Fruit fly (Drosophila melanogaster) whole organism, embryonic: ENCODE data around the gene CG6425.

Experiments used
- CG10462 ChIP-seq: fragments of 200-800 bp; sonication (Bioruptor generic); optimal IDR thresholded peaks from 2 replicates; lab custom pipeline; 2016; ENCODE audit warnings: missing biosample characterization, missing genetic modification characterization
- CG12236 ChIP-seq: fragments of 200-800 bp; sonication (Bioruptor generic); optimal IDR thresholded peaks from 2 replicates; lab custom pipeline; 2016; ENCODE audit warnings: missing biosample characterization, missing genetic modification characterization
- CG13123 ChIP-seq: fragments of 200-800 bp; sonication (Bioruptor generic); optimal IDR thresholded peaks from 2 replicates; lab custom pipeline; 2016; ENCODE audit warnings: missing biosample characterization, missing genetic modification characterization
- CG16815 ChIP-seq: fragments of 200-800 bp; sonication (Bioruptor generic); optimal IDR thresholded peaks from 3 replicates; lab custom pipeline; 2017; ENCODE audit warnings: missing biosample characterization, mild to moderate bottlenecking, missing genetic modification characterization
- CG17568 ChIP-seq: fragments of 200-800 bp; sonication (Bioruptor generic); optimal IDR thresholded peaks from 2 replicates; lab custom pipeline; 2018; ENCODE audit warnings: missing biosample characterization, mild to moderate bottlenecking, missing genetic modification characterization, moderate library complexity
- CG3726 ChIP-seq: fragments of 200-800 bp; sonication (Bioruptor generic); IDR thresholded peaks from 3 replicates; pipeline ENCODE4, ENCODE4 v1.3.6; 2022; ENCODE audit warnings: missing biosample characterization, missing genetic modification characterization
- CG4404 ChIP-seq: fragments of 200-800 bp; sonication (Bioruptor generic); IDR thresholded peaks from 2 replicates; pipeline ENCODE4 v1.3.6; 2022; ENCODE audit warnings: missing biosample characterization, missing genetic modification characterization
- Fer3 ChIP-seq: fragments of 200-800 bp; sonication (Bioruptor generic); optimal IDR thresholded peaks from 2 replicates; lab custom pipeline; 2018; ENCODE audit warnings: missing biosample characterization, mild to moderate bottlenecking, missing genetic modification characterization, moderate library complexity
- HLH54F ChIP-seq: fragments of 200-800 bp; sonication (Bioruptor generic); optimal IDR thresholded peaks from 3 replicates; lab custom pipeline; 2016; ENCODE audit warnings: missing biosample characterization, missing genetic modification characterization
- Lpt ChIP-seq: fragments of >200 bp; optimal IDR thresholded peaks from 2 replicates; lab custom pipeline; 2018; ENCODE audit warnings: missing biosample characterization, missing genetic modification characterization
- ttk ChIP-seq: fragments of 200-800 bp; sonication (Bioruptor generic); IDR thresholded peaks from 2 replicates; pipeline ENCODE4 v2.1.2; 2022; ENCODE audit warnings: missing biosample characterization, missing genetic modification characterization

- no peak for TF ChIP-seq CG13123
- no peak for TF ChIP-seq Lpt (GFP tag; lab: Kevin White, UChicago)
- no peak for TF ChIP-seq Fer3 (tag; lab: Kevin White, UChicago)
- TF ChIP-seq CG10462 (GFP tag; lab: Kevin White, UChicago), result no peak
- TF ChIP-seq CG16815, result no peak
- no peak for TF ChIP-seq CG12236
- no peak for TF ChIP-seq CG3726 (GFP tag; lab: Robert Waterston, UW)
- TF ChIP-seq HLH54F (GFP tag; lab: Kevin White, UChicago), result no peak
- no peak for TF ChIP-seq CG17568 (GFP tag; lab: Kevin White, UChicago)
- TF ChIP-seq CG4404, result no peak
- no peak for TF ChIP-seq ttk
Observed at dm6 chr3R:26681947-26682346, 35.2 kb downstream of the CG6425 start, which contains the start of gene beat-VII.
